Worm (Caenorhabditis elegans) whole organism, L4 larva: ENCODE results near the gene C03H5.5.

ENCODE experiments used
- nhr-237 ChIP-seq: sonication (generic microtip); optimal IDR thresholded peaks from 2 replicates; lab custom pipeline; 2017; ENCODE audit warnings: missing biosample characterization, missing genetic modification characterization
- nhr-25 ChIP-seq: sonication (generic microtip); optimal IDR thresholded peaks from 2 replicates; lab custom pipeline; 2017; ENCODE audit warnings: missing genetic modification characterization, mild to moderate bottlenecking, missing compliant biosample characterization, antibody characterized with exemption, moderate library complexity, borderline replicate concordance; ENCODE audit not compliant: insufficient read depth
- unc-62 ChIP-seq, 3 experiments: fragments of 150-350 bp in 1 of 3; sonication (generic microtip); optimal IDR thresholded peaks in 2 of 3; peaks in 1 of 3; 1 replicate in 1 of 3; 2 replicates in 2 of 3; lab custom pipeline; 2014 to 2017; ENCODE audit warnings: missing biosample characterization in 3 of 3, missing genetic modification characterization in 3 of 3, missing genetic modification reagents in 3 of 3, missing genotype in 1 of 3

- TF ChIP-seq nhr-237 (tag; lab: Kevin White, UChicago) (no peak), unc-62 (GFP tag; optimal IDR thresholded peaks at IDR 0.05 in 1 of 2; lab: Kevin White, UChicago) (no peak), unc-62 (tag; optimal IDR thresholded peaks at IDR 0.05; lab: Kevin White, UChicago) (no peak), nhr-25 (tag; lab: Kevin White, UChicago) (no peak)
Observed at ce11 chrII:401211-401610, 16.1 kb upstream of the C03H5.5 start.
